Worm (Caenorhabditis elegans) whole organism, mixed stage, embryonic: ENCODE results near the gene hpo-36.

Experiments used
- ham-2 ChIP-seq: fragments of 200-800 bp; sonication (Bioruptor generic); optimal IDR thresholded peaks from 2 replicates; lab custom pipeline; 2018; ENCODE audit warnings: mild to moderate bottlenecking, missing genetic modification characterization, missing compliant biosample characterization
- mab-5 ChIP-seq: fragments of 150-350 bp; optimal IDR thresholded peaks from 2 replicates; lab custom pipeline; 2014; ENCODE audit warnings: missing biosample characterization, missing genetic modification characterization
- nhr-12 ChIP-seq: fragments of 150-350 bp; optimal IDR thresholded peaks from 2 replicates; lab custom pipeline; 2014; ENCODE audit warnings: missing biosample characterization, missing genetic modification characterization
- nhr-2 ChIP-seq: fragments of 150-350 bp; optimal IDR thresholded peaks from 2 replicates; lab custom pipeline; 2014; ENCODE audit warnings: missing biosample characterization, missing genetic modification characterization
- nhr-76 ChIP-seq: sonication (generic microtip); optimal IDR thresholded peaks from 2 replicates; lab custom pipeline; 2017; ENCODE audit warnings: missing biosample characterization, missing genetic modification characterization
- unc-62 ChIP-seq: fragments of 150-350 bp; optimal IDR thresholded peaks from 2 replicates; lab custom pipeline; 2014; ENCODE audit warnings: missing biosample characterization, missing genetic modification reagents, missing genetic modification characterization

ce11 chrV:3760839-3761238 is 21.6 kb upstream of the hpo-36 start, which contains the start of gene oac-55:
- TF ChIP-seq nhr-12 (tag; lab: Kevin White, UChicago): no peak
- TF ChIP-seq unc-62 (GFP tag; lab: Kevin White, UChicago): no peak
- no peak for TF ChIP-seq nhr-76
- no peak for TF ChIP-seq ham-2 (GFP tag; lab: Kevin White, UChicago)
- no peak for TF ChIP-seq nhr-2
- no peak for TF ChIP-seq mab-5 (tag; lab: Kevin White, UChicago)
